Worm (Caenorhabditis elegans) whole organism, L2 larva: ENCODE results near the gene lgc-24.
A peak's percentile ranks its signal among the peaks of the same experiment; 100 is the strongest.

Experiments
- C34F6.9 ChIP-seq: fragments of 150-350 bp; optimal IDR thresholded peaks from 2 replicates; lab custom pipeline; 2014; ENCODE audit warnings: missing biosample characterization, missing genetic modification characterization
- F13H6.1 ChIP-seq: sonication (generic microtip); optimal IDR thresholded peaks from 2 replicates; lab custom pipeline; 2016; ENCODE audit warnings: missing genetic modification characterization, missing compliant biosample characterization
- R02D3.7 ChIP-seq: fragments of 150-350 bp; optimal IDR thresholded peaks from 2 replicates; lab custom pipeline; 2014; ENCODE audit warnings: missing biosample characterization, missing genetic modification characterization
- ZK546.5 ChIP-seq: sonication (generic microtip); optimal IDR thresholded peaks from 2 replicates; lab custom pipeline; 2017; ENCODE audit warnings: missing biosample characterization, missing genetic modification characterization
- alr-1 ChIP-seq: fragments of 150-350 bp; optimal IDR thresholded peaks from 2 replicates; lab custom pipeline; 2014; ENCODE audit warnings: missing biosample characterization, missing genetic modification characterization
- aly-2 ChIP-seq: fragments of 150-350 bp; optimal IDR thresholded peaks from 2 replicates; lab custom pipeline; 2014; ENCODE audit warnings: missing biosample characterization, missing genetic modification characterization
- ama-1 ChIP-seq: fragments of 150-350 bp; optimal IDR thresholded peaks from 2 replicates; lab custom pipeline; 2018; ENCODE audit warnings: inconsistent platforms
- blmp-1 ChIP-seq: sonication (generic microtip); optimal IDR thresholded peaks from 2 replicates; lab custom pipeline; 2017; ENCODE audit warnings: missing genetic modification characterization, mild to moderate bottlenecking, missing compliant biosample characterization, antibody characterized with exemption, moderate library complexity; ENCODE audit not compliant: insufficient read depth
- ceh-16 ChIP-seq: fragments of 150-350 bp; optimal IDR thresholded peaks from 2 replicates; lab custom pipeline; 2014; ENCODE audit warnings: missing biosample characterization, missing genetic modification characterization
- crh-2 ChIP-seq: sonication (generic microtip); optimal IDR thresholded peaks from 2 replicates; lab custom pipeline; 2017; ENCODE audit warnings: missing biosample characterization, missing genetic modification characterization
- dmd-4 ChIP-seq: sonication (generic microtip); optimal IDR thresholded peaks from 2 replicates; lab custom pipeline; 2017; ENCODE audit warnings: missing biosample characterization, missing genetic modification characterization
- elt-1 ChIP-seq: fragments of 150-350 bp; optimal IDR thresholded peaks from 2 replicates; lab custom pipeline; 2014; ENCODE audit warnings: missing biosample characterization, missing genetic modification characterization
- elt-3 ChIP-seq: sonication (generic microtip); optimal IDR thresholded peaks from 2 replicates; lab custom pipeline; 2017; ENCODE audit warnings: missing biosample characterization, missing genetic modification characterization
- fos-1 ChIP-seq: fragments of 150-350 bp; optimal IDR thresholded peaks from 2 replicates; lab custom pipeline; 2014; ENCODE audit warnings: missing biosample characterization, missing genetic modification characterization
- lin-11 ChIP-seq: fragments of 150-350 bp; sonication (generic microtip); optimal IDR thresholded peaks from 2 replicates; lab custom pipeline; 2014; ENCODE audit warnings: missing biosample characterization, missing genetic modification characterization, inconsistent platforms, mixed read lengths
- lin-13 ChIP-seq: fragments of 150-350 bp; optimal IDR thresholded peaks from 2 replicates; lab custom pipeline; 2014; ENCODE audit warnings: missing biosample characterization, missing genetic modification reagents, missing genetic modification characterization
- lin-39 ChIP-seq: fragments of 150-350 bp; optimal IDR thresholded peaks from 2 replicates; lab custom pipeline; 2014; ENCODE audit warnings: missing biosample characterization, missing genetic modification reagents, missing genetic modification characterization
- lsy-2 ChIP-seq, 2 experiments: fragments of 150-350 bp in 1 of 2; sonication (generic microtip) in 1 of 2; optimal IDR thresholded peaks; 2 replicates each; lab custom pipeline; 2014 to 2017; ENCODE audit warnings: missing biosample characterization in 2 of 2, missing genetic modification characterization in 2 of 2
- mab-5 ChIP-seq: fragments of 150-350 bp; optimal IDR thresholded peaks from 2 replicates; lab custom pipeline; 2014; ENCODE audit warnings: missing biosample characterization, missing genetic modification characterization
- mbf-1 ChIP-seq: sonication (generic microtip); optimal IDR thresholded peaks from 2 replicates; lab custom pipeline; 2017; ENCODE audit warnings: missing biosample characterization, missing genetic modification characterization
- mdl-1 ChIP-seq, 2 experiments: fragments of 150-350 bp in 1 of 2; sonication (generic microtip) in 1 of 2; optimal IDR thresholded peaks; 2 replicates each; lab custom pipeline; 2017; ENCODE audit warnings: missing biosample characterization in 2 of 2, missing genetic modification characterization in 2 of 2
- nhr-10 ChIP-seq: sonication (generic microtip); optimal IDR thresholded peaks from 2 replicates; lab custom pipeline; 2017; ENCODE audit warnings: missing biosample characterization, missing genetic modification characterization
- nhr-11 ChIP-seq: fragments of 150-350 bp; optimal IDR thresholded peaks from 2 replicates; lab custom pipeline; 2014; ENCODE audit warnings: missing biosample characterization, missing genetic modification characterization
- nhr-12 ChIP-seq: fragments of 150-350 bp; optimal IDR thresholded peaks from 2 replicates; lab custom pipeline; 2014; ENCODE audit warnings: missing biosample characterization, missing genetic modification characterization
- nhr-129 ChIP-seq: fragments of 150-350 bp; optimal IDR thresholded peaks from 2 replicates; lab custom pipeline; 2014; ENCODE audit warnings: missing biosample characterization, missing genetic modification characterization
- nhr-23 ChIP-seq: fragments of 150-350 bp; optimal IDR thresholded peaks from 2 replicates; lab custom pipeline; 2014; ENCODE audit warnings: missing biosample characterization, missing genetic modification reagents, missing genetic modification characterization
- nhr-237 ChIP-seq: fragments of 150-350 bp; optimal IDR thresholded peaks from 2 replicates; lab custom pipeline; 2014; ENCODE audit warnings: missing biosample characterization, missing genetic modification characterization
- nhr-25 ChIP-seq: fragments of 150-350 bp; sonication (generic microtip); optimal IDR thresholded peaks from 3 replicates; lab custom pipeline; 2014; ENCODE audit warnings: missing biosample characterization, missing genetic modification characterization
- nhr-6 ChIP-seq: fragments of 150-350 bp; optimal IDR thresholded peaks from 2 replicates; lab custom pipeline; 2014; ENCODE audit warnings: missing biosample characterization, missing genetic modification characterization
- nhr-77 ChIP-seq: fragments of 150-350 bp; optimal IDR thresholded peaks from 2 replicates; lab custom pipeline; 2014; ENCODE audit warnings: missing biosample characterization, missing genetic modification characterization
- skn-1 ChIP-seq: sonication (generic microtip); optimal IDR thresholded peaks from 2 replicates; lab custom pipeline; 2017; ENCODE audit warnings: missing biosample characterization, missing genetic modification characterization
- sma-3 ChIP-seq: sonication (generic microtip); optimal IDR thresholded peaks from 2 replicates; lab custom pipeline; 2016; ENCODE audit warnings: missing genetic modification reagents, missing genetic modification characterization, missing compliant biosample characterization
- sma-9 ChIP-seq, 2 experiments: fragments of 150-350 bp in 1 of 2; sonication (generic microtip) in 1 of 2; optimal IDR thresholded peaks; 2 replicates each; lab custom pipeline; 2014 to 2016; ENCODE audit warnings: missing genetic modification characterization in 2 of 2, mild to moderate bottlenecking in 1 of 2, missing biosample characterization in 1 of 2, missing compliant biosample characterization in 1 of 2, missing genetic modification reagents in 1 of 2, moderate library complexity in 1 of 2
- snpc-4 ChIP-seq: fragments of 150-350 bp; optimal IDR thresholded peaks from 2 replicates; lab custom pipeline; 2014; ENCODE audit warnings: missing biosample characterization, missing genetic modification characterization
- unc-39 ChIP-seq: fragments of 150-350 bp; optimal IDR thresholded peaks from 2 replicates; lab custom pipeline; 2014; ENCODE audit warnings: missing biosample characterization, missing genetic modification characterization
- unc-55 ChIP-seq: fragments of 150-350 bp; sonication (generic microtip); optimal IDR thresholded peaks from 3 replicates; lab custom pipeline; 2014; ENCODE audit warnings: missing biosample characterization, missing genetic modification reagents, missing genetic modification characterization
- unc-62 ChIP-seq: fragments of 150-350 bp; optimal IDR thresholded peaks from 2 replicates; lab custom pipeline; 2014; ENCODE audit warnings: missing biosample characterization, missing genetic modification reagents, missing genetic modification characterization
- zag-1 ChIP-seq: fragments of 150-350 bp; optimal IDR thresholded peaks from 2 replicates; lab custom pipeline; 2014; ENCODE audit warnings: missing biosample characterization, missing genetic modification characterization
- ztf-1 ChIP-seq: fragments of 200-800 bp; sonication (Bioruptor generic); conservative IDR thresholded peaks from 2 replicates; pipeline ENCODE4 v1.3.6; 2022; ENCODE audit warnings: missing genetic modification characterization, missing compliant biosample characterization
- ztf-11 ChIP-seq: sonication (generic microtip); optimal IDR thresholded peaks from 2 replicates; lab custom pipeline; 2017; ENCODE audit warnings: missing biosample characterization, missing genetic modification characterization
- ztf-4 ChIP-seq: fragments of 150-350 bp; optimal IDR thresholded peaks from 2 replicates; lab custom pipeline; 2014; ENCODE audit warnings: missing biosample characterization, missing genetic modification characterization

Gene lgc-24

ce11 chrX:12097995-12098394 is 29.6 kb downstream of the lgc-24 start:
- TF ChIP-seq ama-1 (lab: Kevin White, UChicago) (no peak), sma-3 (no peak)

- TF ChIP-seq unc-62 (GFP tag; lab: Kevin White, UChicago) (no peak), lsy-2 (tag; optimal IDR thresholded peaks at IDR 0.05; lab: Kevin White, UChicago) (no peak), ztf-11 (tag; lab: Kevin White, UChicago) (no peak), mdl-1 (tag; optimal IDR thresholded peaks at IDR 0.05; lab: Kevin White, UChicago) (no peak), F13H6.1 (tag; lab: Kevin White, UChicago) (no peak), nhr-12 (tag; lab: Kevin White, UChicago) (no peak), ztf-4 (tag; lab: Kevin White, UChicago) (no peak), nhr-237 (tag; lab: Kevin White, UChicago) (no peak), alr-1 (tag; lab: Kevin White, UChicago) (no peak), aly-2 (tag; lab: Kevin White, UChicago) (no peak), nhr-23 (tag; lab: Kevin White, UChicago) (no peak), elt-3 (tag; lab: Kevin White, UChicago) (no peak), ama-1 (lab: Kevin White, UChicago) (no peak)
- TF ChIP-seq, all 48 proteins: peak for 0
Measured at ce11 chrX:12103712-12104111, 35.4 kb downstream of the lgc-24 start, which contains the start of gene W03G11.3. Gene W03G11.3 (minus strand): TSS chrX:12103812.

- TF ChIP-seq nhr-23 (tag; lab: Kevin White, UChicago): no peak
- TF ChIP-seq blmp-1 (tag; lab: Kevin White, UChicago): no peak
- no peak for TF ChIP-seq lin-39 (tag; lab: Kevin White, UChicago)
- no peak for TF ChIP-seq nhr-237 (tag; lab: Kevin White, UChicago)
Measured at ce11 chrX:12104630-12105029, 36.3 kb downstream of the lgc-24 start, which contains the start of gene col-181. Gene col-181 (plus strand): TSS chrX:12104930.

DNA sequence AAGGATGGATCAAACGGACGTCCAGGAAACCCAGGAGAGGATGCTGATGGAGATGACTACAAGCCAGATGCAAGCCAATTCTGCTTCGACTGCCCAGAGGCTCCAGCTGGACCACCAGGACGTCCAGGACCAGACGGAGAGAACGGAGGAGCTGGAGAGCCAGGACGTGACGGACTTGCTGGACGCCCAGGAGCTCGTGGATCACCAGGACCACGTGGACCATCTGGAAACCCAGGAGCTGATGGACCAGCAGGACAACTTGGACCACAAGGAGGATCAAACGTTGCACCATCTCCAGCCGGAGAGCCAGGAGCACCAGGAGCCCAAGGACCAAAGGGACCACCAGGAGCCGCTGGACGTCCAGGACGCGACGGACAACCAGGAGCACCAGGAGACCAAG is 37.1 kb downstream of the lgc-24 start:
- TF ChIP-seq nhr-6 (tag; lab: Kevin White, UChicago) (no peak), crh-2 (tag; lab: Kevin White, UChicago) (no peak), ZK546.5 (no peak), nhr-25 (tag; lab: Kevin White, UChicago) (no peak), blmp-1 (tag; lab: Kevin White, UChicago) (no peak), elt-1 (no peak), nhr-10 (no peak), mbf-1 (tag; lab: Kevin White, UChicago) (no peak), ztf-11 (tag; lab: Kevin White, UChicago) (no peak), mdl-1 (tag; optimal IDR thresholded peaks at IDR 0.05; lab: Kevin White, UChicago) (no peak), unc-62 (GFP tag; lab: Kevin White, UChicago) (no peak), nhr-129 (tag; lab: Kevin White, UChicago) (no peak), mab-5 (tag; lab: Kevin White, UChicago) (no peak), nhr-237 (tag; lab: Kevin White, UChicago) (no peak), zag-1 (tag; lab: Kevin White, UChicago) (no peak), skn-1 (tag; lab: Kevin White, UChicago) (no peak)

DNA sequence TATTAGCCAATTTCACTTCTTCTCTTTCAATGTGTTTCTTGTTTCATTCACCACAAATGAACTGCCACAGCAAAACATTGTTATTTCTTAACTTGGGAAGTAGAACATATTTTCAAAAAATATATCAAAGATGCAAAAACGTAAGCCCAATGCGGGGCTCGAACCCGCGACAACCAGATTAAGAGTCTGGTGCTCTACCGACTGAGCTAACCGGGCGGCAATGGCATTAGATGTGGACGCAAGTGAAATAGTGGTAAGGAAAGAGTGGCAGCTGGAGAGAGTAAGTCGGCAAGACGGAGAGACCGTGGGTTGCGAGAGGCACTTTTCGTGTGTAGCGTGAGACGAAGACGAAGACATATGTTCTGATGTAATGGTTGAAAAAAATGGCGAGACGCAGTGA is 37.7 kb downstream of the lgc-24 start:
- TF ChIP-seq unc-62 (GFP tag; lab: Kevin White, UChicago) (no peak), lin-39 (tag; lab: Kevin White, UChicago) (no peak), fos-1 (tag; lab: Kevin White, UChicago) (peak; percentile 66), blmp-1 (tag; lab: Kevin White, UChicago) (no peak), R02D3.7 (tag; lab: Kevin White, UChicago) (no peak), F13H6.1 (tag; lab: Kevin White, UChicago) (peak; percentile 77), sma-3 (peak; percentile 73), lin-11 (tag; lab: Kevin White, UChicago) (peak; percentile 39), ztf-11 (tag; lab: Kevin White, UChicago) (no peak), mbf-1 (tag; lab: Kevin White, UChicago) (no peak), ceh-16 (tag; lab: Kevin White, UChicago) (peak; percentile 15), unc-55 (GFP tag; lab: Kevin White, UChicago) (peak; percentile 77), nhr-237 (tag; lab: Kevin White, UChicago) (no peak), lsy-2 (tag; optimal IDR thresholded peaks at IDR 0.05; lab: Kevin White, UChicago) (peak in 1 of 2 experiments; percentile 66), ama-1 (lab: Kevin White, UChicago) (no peak), C34F6.9 (tag; lab: Kevin White, UChicago) (peak; percentile 56), zag-1 (tag; lab: Kevin White, UChicago) (peak; percentile 46), nhr-77 (no peak), nhr-129 (tag; lab: Kevin White, UChicago) (peak; percentile 92), unc-39 (tag; lab: Kevin White, UChicago) (no peak), nhr-11 (peak; percentile 65), snpc-4 (tag; lab: Kevin White, UChicago) (peak; percentile 2), nhr-23 (tag; lab: Kevin White, UChicago) (no peak), ztf-1 (GFP tag; lab: Robert Waterston, UW) (no peak), nhr-25 (tag; lab: Kevin White, UChicago) (no peak), alr-1 (tag; lab: Kevin White, UChicago) (no peak), nhr-12 (tag; lab: Kevin White, UChicago) (peak; percentile 46), skn-1 (tag; lab: Kevin White, UChicago) (no peak), sma-9 (GFP tag; optimal IDR thresholded peaks at IDR 0.05; lab: Kevin White, UChicago) (peak; percentile 87), sma-9 (tag; optimal IDR thresholded peaks at IDR 0.05; lab: Kevin White, UChicago) (no peak), nhr-6 (tag; lab: Kevin White, UChicago) (no peak), dmd-4 (no peak), elt-3 (tag; lab: Kevin White, UChicago) (no peak), lin-13 (GFP tag; lab: Kevin White, UChicago) (peak; percentile 76)
